Worm (Caenorhabditis elegans) whole organism, early embryonic: ENCODE measurements around the gene rga-8.

ENCODE experiments used
- F13C5.2 ChIP-seq: sonication (generic microtip); optimal IDR thresholded peaks from 2 replicates; lab custom pipeline; 2017; ENCODE audit warnings: mild to moderate bottlenecking, missing genetic modification characterization, inconsistent platforms, missing compliant biosample characterization
- ama-1 ChIP-seq: fragments of 150-350 bp; optimal IDR thresholded peaks from 2 replicates; lab custom pipeline; 2014
- flt-1 ChIP-seq: fragments of 200-800 bp; sonication (Bioruptor generic); IDR thresholded peaks from 2 replicates; pipeline ENCODE4 v1.3.6; 2022; ENCODE audit warnings: missing genetic modification characterization, missing compliant biosample characterization
- hnd-1 ChIP-seq: sonication (generic microtip); optimal IDR thresholded peaks from 2 replicates; lab custom pipeline; 2016; ENCODE audit warnings: missing genetic modification characterization, missing compliant biosample characterization
- tra-4 ChIP-seq: sonication (generic microtip); optimal IDR thresholded peaks from 2 replicates; lab custom pipeline; 2017; ENCODE audit warnings: missing genetic modification characterization, missing compliant biosample characterization

ce11 chrX:5321563-5321962 is 42.0 kb upstream of the rga-8 start:
- no peak for TF ChIP-seq ama-1 (lab: Kevin White, UChicago)
- TF ChIP-seq F13C5.2 (tag; lab: Kevin White, UChicago) = no peak
- no peak for TF ChIP-seq hnd-1 (tag; lab: Kevin White, UChicago)
- TF ChIP-seq flt-1 (GFP tag; lab: Robert Waterston, UW) = no peak
- TF ChIP-seq tra-4 (tag; lab: Kevin White, UChicago) = no peak
